Fruit fly (Drosophila melanogaster) whole organism, wandering third instar larva: ENCODE results near the gene CG9328.
A peak's percentile ranks its signal among the peaks of the same experiment; 100 is the strongest.

Experiments used
- Abd-B ChIP-seq: fragments of >200 bp; optimal IDR thresholded peaks from 2 replicates; lab custom pipeline; 2017; ENCODE audit warnings: missing biosample characterization, missing genetic modification characterization
- CG32264 ChIP-seq: fragments of 200-800 bp; sonication (Bioruptor generic); optimal IDR thresholded peaks from 2 replicates; lab custom pipeline; 2016; ENCODE audit warnings: missing biosample characterization, missing genetic modification characterization
- CG9705 ChIP-seq: fragments of 200-800 bp; sonication (Bioruptor generic); optimal IDR thresholded peaks from 2 replicates; lab custom pipeline; 2018; ENCODE audit warnings: missing biosample characterization, mild to moderate bottlenecking, missing genetic modification characterization
- CrebA ChIP-seq: fragments of 200-800 bp; sonication (Bioruptor generic); optimal IDR thresholded peaks from 2 replicates; lab custom pipeline; 2016; ENCODE audit warnings: missing biosample characterization, mild to moderate bottlenecking, missing genetic modification characterization, borderline replicate concordance
- Dif ChIP-seq: fragments of 200-275, 200-300 bp; sonication (Bioruptor generic); optimal IDR thresholded peaks from 2 replicates; lab custom pipeline; 2018; ENCODE audit warnings: missing biosample characterization, missing genetic modification characterization; ENCODE audit not compliant: partially characterized antibody
- GATAd ChIP-seq: sonication (Bioruptor generic); optimal IDR thresholded peaks from 2 replicates; lab custom pipeline; 2016; ENCODE audit warnings: missing biosample characterization, missing genetic modification characterization
- HLH106 ChIP-seq: fragments of 200-800 bp; optimal IDR thresholded peaks from 3 replicates; lab custom pipeline; 2019; ENCODE audit warnings: missing biosample characterization, mild to moderate bottlenecking, missing genetic modification characterization, moderate library complexity
- Hnf4 ChIP-seq: fragments of 200-800 bp; sonication (Bioruptor generic); optimal IDR thresholded peaks from 2 replicates; lab custom pipeline; 2016; ENCODE audit warnings: missing biosample characterization, mild to moderate bottlenecking, missing genetic modification characterization
- Hr78 ChIP-seq: fragments of >200 bp; optimal IDR thresholded peaks from 2 replicates; lab custom pipeline; 2017; ENCODE audit warnings: missing biosample characterization, missing genetic modification characterization
- Mio ChIP-seq: sonication (Bioruptor generic); optimal IDR thresholded peaks from 2 replicates; lab custom pipeline; 2016; ENCODE audit warnings: missing biosample characterization, missing genetic modification characterization
- N ChIP-seq: fragments of >200 bp; optimal IDR thresholded peaks from 2 replicates; lab custom pipeline; 2018; ENCODE audit warnings: missing biosample characterization, missing external identifiers, missing genetic modification characterization
- OdsH ChIP-seq: fragments of 200-800 bp; sonication (Bioruptor generic); optimal IDR thresholded peaks from 2 replicates; lab custom pipeline; 2016; ENCODE audit warnings: missing biosample characterization, mild to moderate bottlenecking, missing genetic modification characterization
- Sp1 ChIP-seq: fragments of 200-800 bp; sonication (Bioruptor generic); optimal IDR thresholded peaks from 3 replicates; lab custom pipeline; 2019; ENCODE audit warnings: missing biosample characterization, mild to moderate bottlenecking, missing genetic modification characterization, moderate library complexity
- Vsx2 ChIP-seq: fragments of 200-300, 225-300 bp; sonication (Bioruptor generic); optimal IDR thresholded peaks from 2 replicates; lab custom pipeline; 2018; ENCODE audit warnings: missing biosample characterization, missing genetic modification characterization; ENCODE audit not compliant: partially characterized antibody
- br ChIP-seq: fragments of 200-800 bp; sonication (Bioruptor generic); optimal IDR thresholded peaks from 2 replicates; lab custom pipeline; 2016; ENCODE audit warnings: missing biosample characterization, missing genetic modification characterization
- brk ChIP-seq: fragments of 200-800 bp; sonication (Bioruptor generic); optimal IDR thresholded peaks from 2 replicates; lab custom pipeline; 2016; ENCODE audit warnings: missing biosample characterization, mild to moderate bottlenecking, missing genetic modification characterization
- dmrt93B ChIP-seq: fragments of 200-800 bp; sonication (Bioruptor generic); optimal IDR thresholded peaks from 2 replicates; lab custom pipeline; 2018; ENCODE audit warnings: missing biosample characterization, mild to moderate bottlenecking, missing genetic modification characterization
- ey ChIP-seq: fragments of 200-800 bp; sonication (Bioruptor generic); optimal IDR thresholded peaks from 2 replicates; lab custom pipeline; 2016; ENCODE audit warnings: missing biosample characterization, missing genetic modification characterization
- fru ChIP-seq: fragments of 200-800 bp; sonication (Bioruptor generic); optimal IDR thresholded peaks from 3 replicates; lab custom pipeline; 2016; ENCODE audit warnings: missing biosample characterization, mild to moderate bottlenecking, missing genetic modification characterization
- jim ChIP-seq: fragments of 175-275, 200-325 bp; sonication (Bioruptor generic); optimal IDR thresholded peaks from 2 replicates; lab custom pipeline; 2016; ENCODE audit warnings: missing biosample characterization, mild to moderate bottlenecking, missing genetic modification characterization
- lola ChIP-seq: fragments of >200 bp; optimal IDR thresholded peaks from 2 replicates; lab custom pipeline; 2017; ENCODE audit warnings: missing biosample characterization, missing genetic modification characterization
- pan ChIP-seq: fragments of >200 bp; optimal IDR thresholded peaks from 2 replicates; lab custom pipeline; 2017
- psq ChIP-seq: fragments of 200-800 bp; sonication (Bioruptor generic); optimal IDR thresholded peaks from 3 replicates; lab custom pipeline; 2017; ENCODE audit warnings: missing biosample characterization, mild to moderate bottlenecking, missing genetic modification characterization, moderate library complexity
- rgr ChIP-seq: fragments of 200-800 bp; sonication (Bioruptor generic); optimal IDR thresholded peaks from 3 replicates; lab custom pipeline; 2016; ENCODE audit warnings: missing biosample characterization, mild to moderate bottlenecking, missing genetic modification characterization
- sage ChIP-seq: fragments of 200-800 bp; sonication (Bioruptor generic); optimal IDR thresholded peaks from 2 replicates; lab custom pipeline; 2016; ENCODE audit warnings: missing biosample characterization, mild to moderate bottlenecking, missing genetic modification characterization
- sv ChIP-seq: fragments of 200-800 bp; sonication (Bioruptor generic); optimal IDR thresholded peaks from 3 replicates; lab custom pipeline; 2016; ENCODE audit warnings: missing biosample characterization, missing genetic modification characterization
- tai ChIP-seq: sonication (Bioruptor generic); optimal IDR thresholded peaks from 2 replicates; lab custom pipeline; 2016; ENCODE audit warnings: missing biosample characterization, missing genetic modification characterization
- usp ChIP-seq: fragments of >200 bp; optimal IDR thresholded peaks from 2 replicates; lab custom pipeline; 2017; ENCODE audit warnings: missing biosample characterization, missing genetic modification characterization
- woc ChIP-seq: sonication (Bioruptor generic); optimal IDR thresholded peaks from 2 replicates; lab custom pipeline; 2016; ENCODE audit warnings: missing biosample characterization, mild to moderate bottlenecking, missing genetic modification characterization

Gene CG9328

dm6 chr2L:20808510-20809195, 11.1 kb downstream of the CG9328 start:
- TF ChIP-seq Vsx2 (GFP tag; lab: Kevin White, UChicago) (peak; percentile 25), br (no peak)

- no peak for TF ChIP-seq tai
- no peak for TF ChIP-seq usp
- no peak for TF ChIP-seq CrebA
- no peak for TF ChIP-seq Dif (GFP tag; lab: Kevin White, UChicago)
- TF ChIP-seq rgr (GFP tag; lab: Kevin White, UChicago): no peak
- TF ChIP-seq psq: no peak
- TF ChIP-seq GATAd (GFP tag; lab: Kevin White, UChicago): no peak
- TF ChIP-seq brk (GFP tag; lab: Kevin White, UChicago): no peak
- no peak for TF ChIP-seq sage (GFP tag; lab: Kevin White, UChicago)
- TF ChIP-seq Abd-B (GFP tag; lab: Kevin White, UChicago): no peak
- no peak for TF ChIP-seq br
- no peak for TF ChIP-seq ey (GFP tag; lab: Kevin White, UChicago)
- TF ChIP-seq woc: no peak
- TF ChIP-seq Sp1: no peak
- no peak for TF ChIP-seq Hnf4 (GFP tag; lab: Kevin White, UChicago)
- TF ChIP-seq N (GFP tag; lab: Kevin White, UChicago): no peak
- no peak for TF ChIP-seq dmrt93B (GFP tag; lab: Kevin White, UChicago)
- no peak for TF ChIP-seq Mio (GFP tag; lab: Kevin White, UChicago)
Observed at dm6 chr2L:20809229-20809628, 11.7 kb downstream of the CG9328 start.

- no peak for TF ChIP-seq N (GFP tag; lab: Kevin White, UChicago)
- no peak for TF ChIP-seq CG32264 (GFP tag; lab: Kevin White, UChicago)
- peak; percentile 10 for TF ChIP-seq sv (GFP tag; lab: Kevin White, UChicago)
- TF ChIP-seq, all 38 proteins: peak for 1
Observed at dm6 chr2L:20811039-20811652, 13.6 kb downstream of the CG9328 start.

dm6 chr2L:20812283-20813189, 15.0 kb downstream of the CG9328 start:
- TF ChIP-seq CG9705 (GFP tag; lab: Kevin White, UChicago): no peak
- TF ChIP-seq Hr78 (GFP tag; lab: Kevin White, UChicago): no peak
- no peak for TF ChIP-seq OdsH
- no peak for TF ChIP-seq Hnf4 (GFP tag; lab: Kevin White, UChicago)
- TF ChIP-seq sv (GFP tag; lab: Kevin White, UChicago): no peak

dm6 chr2L:20816140-20816539, 18.6 kb downstream of the CG9328 start, which contains the start of gene CG33322:
CG33322 (minus strand) TSS chr2L:20816240.
- TF ChIP-seq jim (GFP tag; lab: Kevin White, UChicago) (no peak), woc (no peak), OdsH (no peak), fru (GFP tag; lab: Kevin White, UChicago) (no peak), CG32264 (GFP tag; lab: Kevin White, UChicago) (no peak), CrebA (no peak), pan (lab: Kevin White, UChicago) (no peak), HLH106 (no peak), Hr78 (GFP tag; lab: Kevin White, UChicago) (no peak), lola (GFP tag; lab: Kevin White, UChicago) (no peak), dmrt93B (GFP tag; lab: Kevin White, UChicago) (no peak)
